Fruit fly (Drosophila melanogaster) whole organism, embryonic: ENCODE data around the gene St2.
A peak's percentile ranks its signal among the peaks of the same experiment; 100 is the strongest.

ENCODE experiments used
- Blimp-1 ChIP-seq: fragments of 200-800 bp; sonication (Bioruptor generic); optimal IDR thresholded peaks from 3 replicates; lab custom pipeline; 2018; ENCODE audit warnings: missing biosample characterization, missing genetic modification characterization, mild to moderate bottlenecking, moderate library complexity, missing genetic modification reagents
- CG10321 ChIP-seq: fragments of 200-800 bp; sonication (Bioruptor generic); IDR thresholded peaks from 2 replicates; pipeline ENCODE4 v1.3.6; 2022; ENCODE audit warnings: missing biosample characterization, missing genetic modification characterization
- CG10654 ChIP-seq: fragments of 200-800 bp; sonication (Bioruptor generic); optimal IDR thresholded peaks from 2 replicates; lab custom pipeline; 2016; ENCODE audit warnings: missing biosample characterization, missing genetic modification characterization
- CG12071 ChIP-seq: fragments of 200-800 bp; sonication (Bioruptor generic); optimal IDR thresholded peaks from 3 replicates; lab custom pipeline; 2018; ENCODE audit warnings: missing biosample characterization, mild to moderate bottlenecking, missing genetic modification characterization
- CG12155 ChIP-seq: fragments of 200-800 bp; sonication (Bioruptor generic); optimal IDR thresholded peaks from 3 replicates; lab custom pipeline; 2016; ENCODE audit warnings: missing biosample characterization, missing genetic modification characterization
- CG12942 ChIP-seq: fragments of 200-800 bp; sonication (Bioruptor generic); optimal IDR thresholded peaks from 3 replicates; lab custom pipeline; 2016; ENCODE audit warnings: missing biosample characterization, missing genetic modification characterization
- CG14965 ChIP-seq: fragments of 200-800 bp; sonication (Bioruptor generic); optimal IDR thresholded peaks from 2 replicates; lab custom pipeline; 2016; ENCODE audit warnings: missing biosample characterization, missing genetic modification characterization, borderline replicate concordance
- CG1529 ChIP-seq: fragments of 200-800 bp; sonication (Bioruptor generic); optimal IDR thresholded peaks from 3 replicates; lab custom pipeline; 2018; ENCODE audit warnings: missing biosample characterization, missing genetic modification characterization
- CG15601 ChIP-seq: fragments of 200-800 bp; sonication (Bioruptor generic); optimal IDR thresholded peaks from 3 replicates; lab custom pipeline; 2019; ENCODE audit warnings: missing biosample characterization, mild to moderate bottlenecking, missing genetic modification characterization, moderate library complexity
- CG31388 ChIP-seq: fragments of 200-800 bp; sonication (Bioruptor generic); optimal IDR thresholded peaks from 2 replicates; lab custom pipeline; 2016; ENCODE audit warnings: missing biosample characterization, missing genetic modification characterization
- CG33557 ChIP-seq: fragments of 200-800 bp; sonication (Bioruptor generic); optimal IDR thresholded peaks from 2 replicates; lab custom pipeline; 2019; ENCODE audit warnings: missing biosample characterization, mild to moderate bottlenecking, missing genetic modification characterization, moderate library complexity
- CG3995 ChIP-seq: fragments of 200-800 bp; sonication (Bioruptor generic); optimal IDR thresholded peaks from 3 replicates; lab custom pipeline; 2016; ENCODE audit warnings: missing biosample characterization, missing genetic modification characterization
- CG4328 ChIP-seq: fragments of 200-800 bp; sonication (Bioruptor generic); optimal IDR thresholded peaks from 3 replicates; lab custom pipeline; 2017; ENCODE audit warnings: missing biosample characterization, missing genetic modification reagents, missing genetic modification characterization
- CG4617 ChIP-seq: fragments of 200-800 bp; sonication (Bioruptor generic); optimal IDR thresholded peaks from 3 replicates; lab custom pipeline; 2016; ENCODE audit warnings: missing biosample characterization, missing genetic modification characterization, borderline replicate concordance
- CG4730 ChIP-seq: fragments of 200-800 bp; sonication (Bioruptor generic); IDR thresholded peaks from 2 replicates; pipeline ENCODE4 v1.3.6; 2022; ENCODE audit warnings: missing biosample characterization, missing genetic modification characterization
- CG5245 ChIP-seq: fragments of 200-800 bp; sonication (Bioruptor generic); optimal IDR thresholded peaks from 3 replicates; lab custom pipeline; 2016; ENCODE audit warnings: missing biosample characterization, missing genetic modification characterization
- CG6813 ChIP-seq: fragments of 200-800 bp; sonication (Bioruptor generic); optimal IDR thresholded peaks from 2 replicates; lab custom pipeline; 2017; ENCODE audit warnings: missing biosample characterization, missing genetic modification characterization, mild to moderate bottlenecking, moderate library complexity, missing genetic modification reagents
- CG7556 ChIP-seq: fragments of 200-800 bp; sonication (Bioruptor generic); optimal IDR thresholded peaks from 2 replicates; lab custom pipeline; 2017; ENCODE audit warnings: missing biosample characterization, mild to moderate bottlenecking, missing genetic modification characterization
- CG9876 ChIP-seq: fragments of 200-800 bp; sonication (Bioruptor generic); optimal IDR thresholded peaks from 2 replicates; lab custom pipeline; 2016; ENCODE audit warnings: missing biosample characterization, missing genetic modification characterization
- CHES-1-like ChIP-seq: fragments of 200-800 bp; sonication (Bioruptor generic); optimal IDR thresholded peaks from 2 replicates; lab custom pipeline; 2016; ENCODE audit warnings: missing biosample characterization, missing genetic modification characterization
- E2f1 ChIP-seq: fragments of 200-800 bp; sonication (Bioruptor generic); IDR thresholded peaks from 2 replicates; pipeline ENCODE4 v1.3.6; 2022; ENCODE audit warnings: missing biosample characterization, missing genetic modification characterization
- ERR ChIP-seq: fragments of 200-800 bp; sonication (Bioruptor generic); optimal IDR thresholded peaks from 2 replicates; lab custom pipeline; 2016; ENCODE audit warnings: missing biosample characterization, missing genetic modification characterization
- HLH4C ChIP-seq: fragments of 200-800 bp; sonication (Bioruptor generic); IDR thresholded peaks from 3 replicates; pipeline ENCODE4 v1.3.6; 2022; ENCODE audit warnings: missing biosample characterization, missing genetic modification characterization; ENCODE audit not compliant: partially characterized antibody
- Hey ChIP-seq: fragments of 200-800 bp; sonication (Bioruptor generic); optimal IDR thresholded peaks from 3 replicates; lab custom pipeline; 2018; ENCODE audit warnings: missing biosample characterization, mild to moderate bottlenecking, missing genetic modification characterization
- HmgD ChIP-seq: fragments of 200-800 bp; sonication (Bioruptor generic); optimal IDR thresholded peaks from 3 replicates; lab custom pipeline; 2016; ENCODE audit warnings: missing biosample characterization, missing genetic modification characterization
- HmgZ ChIP-seq: fragments of 200-800 bp; sonication (Bioruptor generic); optimal IDR thresholded peaks from 2 replicates; lab custom pipeline; 2018; ENCODE audit warnings: missing biosample characterization, mild to moderate bottlenecking, missing genetic modification characterization
- MESR4 ChIP-seq: fragments of 200-800 bp; sonication (Bioruptor generic); optimal IDR thresholded peaks from 2 replicates; lab custom pipeline; 2018; ENCODE audit warnings: missing biosample characterization, mild to moderate bottlenecking, missing genetic modification characterization, moderate library complexity
- Meics ChIP-seq: fragments of 200-800 bp; sonication (Bioruptor generic); optimal IDR thresholded peaks from 2 replicates; lab custom pipeline; 2017; ENCODE audit warnings: missing biosample characterization, mild to moderate bottlenecking, missing genetic modification characterization
- PHDP ChIP-seq: fragments of 200-800 bp; sonication (Bioruptor generic); optimal IDR thresholded peaks from 3 replicates; lab custom pipeline; 2018; ENCODE audit warnings: missing biosample characterization, mild to moderate bottlenecking, missing genetic modification characterization, moderate library complexity
- Sox100B ChIP-seq: fragments of 200-800 bp; sonication (Bioruptor generic); optimal IDR thresholded peaks from 3 replicates; lab custom pipeline; 2018; ENCODE audit warnings: missing biosample characterization, mild to moderate bottlenecking, missing genetic modification characterization
- Tbp ChIP-seq: fragments of >200 bp; optimal IDR thresholded peaks from 2 replicates; lab custom pipeline; 2018; ENCODE audit warnings: missing biosample characterization, missing genetic modification characterization
- Trl ChIP-seq, 3 experiments: fragments of >200 bp in 2 of 3; fragments of 200-800 bp in 1 of 3; sonication (Bioruptor generic) in 1 of 3; optimal IDR thresholded peaks; 2 replicates in 1 of 3; 3 replicates in 2 of 3; lab custom pipeline; 2016 to 2017; ENCODE audit warnings: missing biosample characterization in 1 of 3, missing genetic modification characterization in 1 of 3
- br ChIP-seq: fragments of >200 bp; optimal IDR thresholded peaks from 2 replicates; lab custom pipeline; 2017
- cg ChIP-seq: fragments of 200-800 bp; sonication (Bioruptor generic); optimal IDR thresholded peaks from 3 replicates; lab custom pipeline; 2019; ENCODE audit warnings: missing biosample characterization, mild to moderate bottlenecking, missing genetic modification characterization, moderate library complexity
- crp ChIP-seq, 2 experiments: fragments of 200-800 bp; sonication (Bioruptor generic); optimal IDR thresholded peaks; 2 replicates in 1 of 2; 3 replicates in 1 of 2; lab custom pipeline; 2017; ENCODE audit warnings: missing biosample characterization in 2 of 2, missing genetic modification characterization in 2 of 2, mild to moderate bottlenecking in 1 of 2, moderate library complexity in 1 of 2
- exex ChIP-seq: fragments of 200-800 bp; sonication (Bioruptor generic); optimal IDR thresholded peaks from 4 replicates; lab custom pipeline; 2018; ENCODE audit warnings: missing biosample characterization, mild to moderate bottlenecking, missing genetic modification characterization, moderate library complexity
- fd3F ChIP-seq: fragments of 200-800 bp; sonication (Bioruptor generic); optimal IDR thresholded peaks from 2 replicates; lab custom pipeline; 2018; ENCODE audit warnings: missing biosample characterization, mild to moderate bottlenecking, missing genetic modification characterization, moderate library complexity
- ftz-f1 ChIP-seq: fragments of 200-800 bp; sonication (Bioruptor generic); optimal IDR thresholded peaks from 2 replicates; lab custom pipeline; 2016; ENCODE audit warnings: missing biosample characterization, missing genetic modification characterization
- grn ChIP-seq: fragments of 200-800 bp; sonication (Bioruptor generic); optimal IDR thresholded peaks from 3 replicates; lab custom pipeline; 2017; ENCODE audit warnings: missing biosample characterization, missing genetic modification characterization
- insv ChIP-seq, 2 experiments: fragments of 200-800 bp; sonication (Bioruptor generic); optimal IDR thresholded peaks; 3 replicates each; lab custom pipeline; 2016 to 2018; ENCODE audit warnings: missing biosample characterization in 2 of 2, missing genetic modification characterization in 2 of 2
- lilli ChIP-seq: fragments of 200-800 bp; sonication (Bioruptor generic); optimal IDR thresholded peaks from 3 replicates; lab custom pipeline; 2016; ENCODE audit warnings: missing biosample characterization, missing genetic modification characterization
- nerfin-1 ChIP-seq: fragments of 200-800 bp; sonication (Bioruptor generic); optimal IDR thresholded peaks from 3 replicates; lab custom pipeline; 2019; ENCODE audit warnings: missing biosample characterization, mild to moderate bottlenecking, missing genetic modification characterization, moderate library complexity
- run ChIP-seq: fragments of 200-800 bp; sonication (Bioruptor generic); optimal IDR thresholded peaks from 3 replicates; lab custom pipeline; 2018; ENCODE audit warnings: missing biosample characterization, mild to moderate bottlenecking, missing genetic modification characterization
- salm ChIP-seq: fragments of 200-800 bp; sonication (Bioruptor generic); optimal IDR thresholded peaks from 2 replicates; lab custom pipeline; 2018; ENCODE audit warnings: missing biosample characterization, mild to moderate bottlenecking, missing genetic modification characterization
- shn ChIP-seq: fragments of 200-800 bp; sonication (Bioruptor generic); optimal IDR thresholded peaks from 3 replicates; lab custom pipeline; 2016; ENCODE audit warnings: missing biosample characterization, missing genetic modification characterization
- toy ChIP-seq: fragments of 200-800 bp; sonication (Bioruptor generic); IDR thresholded peaks from 2 replicates; pipeline ENCODE4 v1.3.6; 2022; ENCODE audit warnings: missing biosample characterization, missing genetic modification characterization
- tup ChIP-seq: fragments of 200-800 bp; sonication (Bioruptor generic); optimal IDR thresholded peaks from 2 replicates; lab custom pipeline; 2016; ENCODE audit warnings: missing biosample characterization, mild to moderate bottlenecking, missing genetic modification characterization, moderate library complexity

Gene St2

DNA sequence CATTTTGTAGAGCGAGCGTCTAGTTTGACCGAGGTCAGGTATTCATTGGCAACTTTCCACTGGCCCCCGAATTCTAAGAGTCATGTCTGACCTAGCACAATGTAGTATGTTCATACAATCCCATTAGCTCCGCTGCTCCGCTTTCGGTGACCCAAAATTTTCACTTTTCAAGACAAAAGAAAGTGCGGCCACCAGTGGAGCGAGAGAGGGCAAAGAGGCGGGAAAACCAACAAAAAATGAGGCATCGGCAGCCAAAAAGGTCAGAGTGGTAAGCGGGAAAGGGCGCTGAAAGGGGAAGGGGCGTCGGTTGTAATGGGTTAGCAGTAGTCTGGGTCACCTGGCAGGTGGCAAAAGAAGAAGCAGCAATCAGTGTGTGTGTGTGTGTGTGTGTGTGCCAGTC, 36.1 kb upstream of the St2 start (continued):
- TF ChIP-seq ERR (no peak), tup (GFP tag; lab: Kevin White, UChicago) (no peak), Blimp-1 (GFP tag; lab: Kevin White, UChicago) (peak; percentile 100), CG33557 (GFP tag; lab: Kevin White, UChicago) (peak; percentile 84), CG12071 (GFP tag; lab: Kevin White, UChicago) (no peak), CG6813 (GFP tag; lab: Kevin White, UChicago) (no peak), HmgD (GFP tag; lab: Kevin White, UChicago) (no peak), Trl (optimal IDR thresholded peaks at IDR 0.05; lab: Kevin White, UChicago) (no peak), Trl (GFP tag; optimal IDR thresholded peaks at IDR 0.05; lab: Kevin White, UChicago) (no peak), CG10654 (GFP tag; lab: Kevin White, UChicago) (no peak), CG12942 (no peak), CG4328 (GFP tag; lab: Kevin White, UChicago) (no peak), CG1529 (peak; percentile 1), PHDP (tag; lab: Kevin White, UChicago) (no peak), lilli (GFP tag; lab: Kevin White, UChicago) (no peak), CG9876 (GFP tag; lab: Kevin White, UChicago) (no peak), grn (no peak), toy (GFP tag; lab: Robert Waterston, UW) (no peak), CG10321 (GFP tag; lab: Robert Waterston, UW) (no peak), Sox100B (GFP tag; lab: Kevin White, UChicago) (no peak), CG14965 (no peak), nerfin-1 (tag; lab: Kevin White, UChicago) (no peak), fd3F (GFP tag; lab: Kevin White, UChicago) (no peak), shn (GFP tag; lab: Kevin White, UChicago) (no peak), cg (peak; percentile 27), Tbp (GFP tag; lab: Kevin White, UChicago) (no peak), exex (tag; lab: Kevin White, UChicago) (no peak), E2f1 (no peak)

DNA sequence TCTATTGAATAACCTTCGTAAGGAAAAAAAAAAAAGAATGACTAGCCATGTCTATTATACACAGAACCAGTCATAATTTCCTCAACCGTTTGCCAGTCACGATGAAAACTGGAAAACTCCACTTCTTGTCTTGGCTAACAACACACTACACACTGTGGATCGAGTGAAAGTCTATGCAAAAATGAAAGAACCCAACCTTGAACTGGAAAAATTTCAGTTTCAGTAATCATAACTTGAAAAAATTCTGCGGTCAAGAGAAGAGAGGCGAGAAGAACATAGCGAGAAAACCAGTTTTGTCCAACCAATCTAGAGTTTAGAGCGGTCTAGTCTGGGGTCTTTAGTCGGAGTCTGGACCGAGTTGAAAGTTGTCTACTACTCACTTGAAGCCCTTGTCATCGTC, 34.0 kb upstream of the St2 start:
- no peak for TF ChIP-seq CG15601 (tag; lab: Kevin White, UChicago)
- TF ChIP-seq HmgD (GFP tag; lab: Kevin White, UChicago), result no peak
- TF ChIP-seq HLH4C (GFP tag; lab: Robert Waterston, UW), result no peak
- TF ChIP-seq CG31388 (GFP tag; lab: Kevin White, UChicago), result no peak
- TF ChIP-seq Blimp-1 (GFP tag; lab: Kevin White, UChicago), result peak; percentile 98

DNA sequence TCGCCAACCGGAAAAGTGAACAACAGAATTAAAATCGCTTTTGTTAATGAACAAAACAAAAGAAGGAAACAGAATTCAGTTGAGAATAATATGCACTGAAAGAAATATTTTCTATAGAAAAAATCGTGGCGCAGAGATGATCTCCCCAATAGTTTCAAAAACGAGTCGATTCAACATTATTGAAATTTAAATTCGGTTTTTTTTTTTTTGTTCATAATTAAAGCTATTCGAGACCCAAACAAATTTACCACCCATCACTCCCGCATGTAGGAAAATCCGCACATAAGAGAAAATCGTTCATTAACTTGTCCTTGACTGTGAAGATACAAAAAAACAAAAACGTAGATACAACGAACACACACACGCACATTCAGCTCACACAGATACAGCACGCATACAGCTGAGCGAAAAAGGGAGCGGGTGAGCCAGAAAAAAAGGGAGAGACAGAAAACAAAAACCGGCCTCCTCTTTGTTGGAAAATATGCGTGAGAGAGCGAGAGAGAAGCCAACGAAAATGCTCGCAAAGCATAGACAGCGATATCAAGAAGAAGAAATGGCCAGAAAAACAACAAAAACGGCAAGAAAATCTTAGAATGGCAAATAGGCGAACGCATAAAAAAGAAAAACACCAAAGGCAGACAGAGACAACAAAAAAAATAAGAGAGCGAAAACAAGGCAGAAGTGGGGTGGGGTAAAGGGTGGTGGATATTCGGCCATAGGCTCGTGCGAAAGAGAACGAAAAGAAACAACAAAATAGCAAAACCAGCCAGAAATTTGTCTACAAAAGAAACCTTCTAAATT, 31.4 kb upstream of the St2 start:
- TF ChIP-seq CG4730 (no peak), CHES-1-like (GFP tag; lab: Kevin White, UChicago) (peak; percentile 30), salm (tag; lab: Kevin White, UChicago) (no peak), HmgZ (tag; lab: Kevin White, UChicago) (peak; percentile 44), MESR4 (GFP tag; lab: Kevin White, UChicago) (no peak), Hey (tag; lab: Kevin White, UChicago) (no peak), Meics (GFP tag; lab: Kevin White, UChicago) (peak; percentile 45), CG4617 (no peak), CG3995 (GFP tag; lab: Kevin White, UChicago) (no peak), CG5245 (GFP tag; lab: Kevin White, UChicago) (no peak), run (tag; lab: Kevin White, UChicago) (no peak), br (lab: Kevin White, UChicago) (no peak), ftz-f1 (GFP tag; lab: Kevin White, UChicago) (peak; percentile 63), CG7556 (GFP tag; lab: Kevin White, UChicago) (peak; percentile 18), CG12155 (GFP tag; lab: Kevin White, UChicago) (peak; percentile 19), crp (GFP tag; optimal IDR thresholded peaks at IDR 0.05; lab: Kevin White, UChicago) (no peak), insv (GFP tag; optimal IDR thresholded peaks at IDR 0.05; lab: Kevin White, UChicago) (peak in 1 of 2 experiments; percentile 20)
